Fruit fly (Drosophila melanogaster) whole organism, adult: ENCODE results near the gene slo.

Experiments used
- CG12768 ChIP-seq: fragments of 200-800 bp; sonication (Bioruptor generic); optimal IDR thresholded peaks from 2 replicates; lab custom pipeline; 2017; ENCODE audit warnings: missing biosample characterization, missing genetic modification characterization, mild to moderate bottlenecking, moderate library complexity, missing genetic modification reagents
- CG5204 ChIP-seq: fragments of 200-800 bp; sonication (Bioruptor generic); optimal IDR thresholded peaks from 2 replicates; lab custom pipeline; 2016; ENCODE audit warnings: missing biosample characterization, missing genetic modification characterization
- Clk ChIP-seq: fragments of 200-800 bp; sonication (Bioruptor generic); optimal IDR thresholded peaks from 2 replicates; lab custom pipeline; 2017; ENCODE audit warnings: missing biosample characterization, missing genetic modification characterization
- Crg-1 ChIP-seq: fragments of 200-800 bp; sonication (Bioruptor generic); optimal IDR thresholded peaks from 2 replicates; lab custom pipeline; 2016; ENCODE audit warnings: missing biosample characterization, missing genetic modification characterization
- Hr96 ChIP-seq: fragments of 200-800 bp; sonication (Bioruptor generic); optimal IDR thresholded peaks from 2 replicates; lab custom pipeline; 2016; ENCODE audit warnings: missing biosample characterization, missing genetic modification characterization
- Mnt ChIP-seq: fragments of 200-800 bp; sonication (Bioruptor generic); optimal IDR thresholded peaks from 2 replicates; lab custom pipeline; 2016; ENCODE audit warnings: missing biosample characterization, mild to moderate bottlenecking, missing genetic modification characterization
- cnc ChIP-seq, 2 experiments: fragments of >200 bp; optimal IDR thresholded peaks; 2 replicates each; lab custom pipeline; 2017
- kay ChIP-seq: fragments of 200-800 bp; sonication (Bioruptor generic); peaks from one replicate; lab custom pipeline; 2016; ENCODE audit warnings: missing biosample characterization, missing genetic modification characterization, borderline replicate concordance
- pad ChIP-seq: fragments of 200-800 bp; sonication (Bioruptor generic); optimal IDR thresholded peaks from 3 replicates; lab custom pipeline; 2017; ENCODE audit warnings: missing biosample characterization, missing genetic modification characterization, mild to moderate bottlenecking, moderate library complexity, missing genetic modification reagents

- no peak for TF ChIP-seq Crg-1 (GFP tag; lab: Kevin White, UChicago)
- TF ChIP-seq kay (GFP tag; lab: Kevin White, UChicago): no peak
- no peak for TF ChIP-seq Clk (GFP tag; lab: Kevin White, UChicago)
- TF ChIP-seq CG5204 (GFP tag; lab: Kevin White, UChicago): no peak
- TF ChIP-seq Hr96 (GFP tag; lab: Kevin White, UChicago): no peak
- TF ChIP-seq CG12768 (GFP tag; lab: Kevin White, UChicago): no peak
- TF ChIP-seq cnc (optimal IDR thresholded peaks at IDR 0.05; lab: Kevin White, UChicago): no peak
- TF ChIP-seq Mnt (GFP tag; lab: Kevin White, UChicago): no peak
- no peak for TF ChIP-seq pad (GFP tag; lab: Kevin White, UChicago)
Observed at dm6 chr3R:24614707-24615022, 47.6 kb upstream of the slo start.
